Fruit fly (Drosophila melanogaster) whole organism, embryonic: Measurements from ENCODE around the gene Bub1.

Source experiments
- CG11093 ChIP-seq: fragments of 200-800 bp; sonication (Bioruptor generic); IDR thresholded peaks from 3 replicates; pipeline ENCODE4 v1.3.6; 2022; ENCODE audit warnings: missing biosample characterization, missing genetic modification characterization
- CG11560 ChIP-seq: fragments of 200-800 bp; sonication (Bioruptor generic); IDR thresholded peaks from 3 replicates; pipeline ENCODE4 v1.3.6; 2022; ENCODE audit warnings: missing biosample characterization, missing genetic modification characterization
- CG12104 ChIP-seq: fragments of 200-800 bp; sonication (Bioruptor generic); optimal IDR thresholded peaks from 3 replicates; lab custom pipeline; 2016; ENCODE audit warnings: missing biosample characterization, missing genetic modification characterization
- CG18476 ChIP-seq: fragments of 200-800 bp; sonication (Bioruptor generic); optimal IDR thresholded peaks from 2 replicates; lab custom pipeline; 2016; ENCODE audit warnings: missing biosample characterization, mild to moderate bottlenecking, missing genetic modification characterization
- CG4617 ChIP-seq: fragments of 200-800 bp; sonication (Bioruptor generic); optimal IDR thresholded peaks from 3 replicates; lab custom pipeline; 2016; ENCODE audit warnings: missing biosample characterization, missing genetic modification characterization, borderline replicate concordance
- CG6854 ChIP-seq: fragments of 200-800 bp; sonication (Bioruptor generic); optimal IDR thresholded peaks from 3 replicates; lab custom pipeline; 2017; ENCODE audit warnings: missing biosample characterization, mild to moderate bottlenecking, missing genetic modification characterization
- CG7786 ChIP-seq: fragments of 200-800 bp; sonication (Bioruptor generic); optimal IDR thresholded peaks from 2 replicates; lab custom pipeline; 2016; ENCODE audit warnings: missing biosample characterization, missing genetic modification characterization
- E2f2 ChIP-seq: fragments of 200-800 bp; sonication (Bioruptor generic); IDR thresholded peaks from 2 replicates; pipeline ENCODE4 v1.3.6; 2022; ENCODE audit warnings: missing biosample characterization, missing genetic modification characterization
- HHEX ChIP-seq: fragments of 200-800 bp; sonication (Bioruptor generic); optimal IDR thresholded peaks from 3 replicates; lab custom pipeline; 2017; ENCODE audit warnings: missing biosample characterization, mild to moderate bottlenecking, missing genetic modification characterization, missing genetic modification reagents
- NC2α ChIP-seq: fragments of 200-800 bp; sonication (Bioruptor generic); optimal IDR thresholded peaks from 2 replicates; lab custom pipeline; 2016; ENCODE audit warnings: missing biosample characterization, missing genetic modification characterization
- Rfx ChIP-seq: fragments of 200-800 bp; sonication (Bioruptor generic); IDR thresholded peaks from 2 replicates; pipeline ENCODE4 v1.3.6; 2022; ENCODE audit warnings: missing biosample characterization, missing genetic modification characterization
- cad ChIP-seq: fragments of >200 bp; optimal IDR thresholded peaks from 2 replicates; lab custom pipeline; 2017; ENCODE audit warnings: missing biosample characterization, missing genetic modification characterization
- pnt ChIP-seq: fragments of 200-800 bp; sonication (Bioruptor generic); optimal IDR thresholded peaks from 3 replicates; lab custom pipeline; 2016; ENCODE audit warnings: missing biosample characterization, missing genetic modification characterization
- pzg ChIP-seq: fragments of 200-800 bp; sonication (Bioruptor generic); optimal IDR thresholded peaks from 3 replicates; lab custom pipeline; 2018; ENCODE audit warnings: missing biosample characterization, mild to moderate bottlenecking, missing genetic modification characterization, moderate library complexity

DNA sequence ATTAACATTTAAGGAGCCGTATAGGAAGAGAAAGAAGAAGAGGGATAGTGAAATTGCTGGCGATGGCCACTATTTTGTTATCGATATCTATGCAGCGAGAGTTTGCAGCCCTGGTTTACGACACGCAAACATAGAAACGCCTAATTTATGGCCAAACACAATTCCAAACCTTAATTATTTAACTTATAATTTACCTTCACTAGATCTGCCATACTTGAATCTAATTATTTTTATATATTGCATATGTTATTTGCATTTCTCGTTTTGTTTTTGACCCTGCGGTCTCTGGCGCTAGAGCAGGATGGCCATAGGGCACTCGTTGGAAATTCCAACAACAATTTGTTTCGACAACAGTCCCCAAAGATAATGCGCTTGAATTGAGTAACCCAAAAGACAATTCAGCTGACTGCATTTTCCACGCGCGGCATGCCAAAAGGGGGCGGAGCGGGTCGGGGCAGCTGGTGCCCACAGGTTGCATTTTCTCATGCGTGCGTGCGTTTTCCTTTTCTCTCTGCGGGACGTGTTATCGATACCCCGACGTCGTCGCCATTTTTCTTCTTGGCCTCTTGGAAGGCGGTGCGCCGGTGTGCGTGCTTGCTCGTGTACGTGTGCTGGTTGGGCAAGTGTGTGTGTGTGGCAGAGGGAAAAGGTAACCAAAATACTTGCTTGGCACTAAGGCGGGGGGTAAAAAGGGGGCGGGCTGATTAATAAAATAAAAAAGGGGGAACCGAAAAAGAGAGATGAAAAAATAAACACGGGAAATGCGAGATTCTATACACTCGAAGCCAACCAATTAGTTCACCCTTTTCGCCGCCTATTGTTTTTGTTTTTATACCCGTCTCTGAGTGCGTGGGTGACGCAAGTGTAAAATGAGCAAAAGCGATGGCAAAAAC lies 46.5 kb downstream of the Bub1 start:
- TF ChIP-seq Rfx, result peak; percentile 81
- TF ChIP-seq CG12104 (GFP tag; lab: Kevin White, UChicago), result no peak
- TF ChIP-seq CG18476, result no peak
- TF ChIP-seq CG6854 (GFP tag; lab: Kevin White, UChicago), result no peak
- TF ChIP-seq NC2α (GFP tag; lab: Kevin White, UChicago), result no peak
- TF ChIP-seq E2f2 (GFP tag; lab: Robert Waterston, UW), result peak; percentile 19; the same call in 1 of the 2 replicates
- no peak for TF ChIP-seq cad
- TF ChIP-seq CG11093 (GFP tag; lab: Robert Waterston, UW), result no peak
- no peak for TF ChIP-seq HHEX (GFP tag; lab: Kevin White, UChicago)
- TF ChIP-seq CG7786 (GFP tag; lab: Kevin White, UChicago), result peak; percentile 42
- peak; percentile 34 for TF ChIP-seq pzg (GFP tag; lab: Kevin White, UChicago)
- no peak for TF ChIP-seq pnt (GFP tag; lab: Kevin White, UChicago)
- TF ChIP-seq CG11560 (tag; lab: Robert Waterston, UW), result no peak
- TF ChIP-seq CG4617 (GFP tag; lab: Kevin White, UChicago), result no peak
